Worm (Caenorhabditis elegans): ENCODE measurements around the gene ipla-5.
A peak's percentile ranks its signal among the peaks of the same experiment; 100 is the strongest.

The ipla-5 gene

ce11 chrIV:8724907-8725306, 9.9 kb downstream of the ipla-5 start:
- no peak for TF ChIP-seq tbp1 (GFP tag; optimal IDR thresholded peaks at IDR 0.05)
- peak; percentile 82 for TF ChIP-seq madf-8 (GFP tag; conservative IDR thresholded peaks at IDR 0.05)
- TF ChIP-seq xnd-1 (tag; optimal IDR thresholded peaks at IDR 0.05), result peak; percentile 59
- TF ChIP-seq unc-130 (GFP tag; optimal IDR thresholded peaks at IDR 0.05), result no peak
- TF ChIP-seq ztf-26 (tag; optimal IDR thresholded peaks at IDR 0.05), result no peak
- peak; percentile 44 for TF ChIP-seq efl-1 (GFP tag; optimal IDR thresholded peaks at IDR 0.05)
- TF ChIP-seq cebp-1 (GFP tag; IDR thresholded peaks at IDR 0.05), result no peak
- no peak for TF ChIP-seq cebp-1 (tag; optimal IDR thresholded peaks at IDR 0.05)
- no peak for TF ChIP-seq T07F8.4 (tag; optimal IDR thresholded peaks at IDR 0.05)
- no peak for TF ChIP-seq rec-8 (tag; optimal IDR thresholded peaks at IDR 0.05)
- TF ChIP-seq D2030.7 (GFP tag; IDR thresholded peaks at IDR 0.05), result 0 out of 2 replicates have a peak, but pooled peaks have one; percentile 35
- TF ChIP-seq F33H1.4 (GFP tag; IDR thresholded peaks at IDR 0.05), result peak; percentile 83
- TF ChIP-seq lsl-1 (GFP tag; optimal IDR thresholded peaks at IDR 0.05), result peak; percentile 78
- TF ChIP-seq madf-6 (GFP tag; IDR thresholded peaks at IDR 0.05), result peak; percentile 87
- peak; percentile 22 for TF ChIP-seq dpl-1 (GFP tag; optimal IDR thresholded peaks at IDR 0.05)
- TF ChIP-seq B0261.1 (tag; optimal IDR thresholded peaks at IDR 0.05), result no peak

- TF ChIP-seq ztf-25 (GFP tag; IDR thresholded peaks at IDR 0.05), result no peak
- TF ChIP-seq attf-3 (GFP tag; conservative IDR thresholded peaks at IDR 0.05), result peak; percentile 75
Measured at ce11 chrIV:8725345-8725744, 10.3 kb downstream of the ipla-5 start, which contains the start of gene pgm-3. Gene pgm-3, plus strand, starts transcription at chrIV:8725722.

ce11 chrIV:8728122-8728521, 13.1 kb downstream of the ipla-5 start, which contains the start of gene otub-3:
Gene otub-3, plus strand, starts transcription at chrIV:8728177.
- TF ChIP-seq lir-1 (GFP tag; conservative IDR thresholded peaks at IDR 0.05), result no peak
- no peak for TF ChIP-seq snpc-1.3 (tag; optimal IDR thresholded peaks at IDR 0.05; ENCODE audit: insufficient read depth)
- no peak for TF ChIP-seq tbx-9 (tag; optimal IDR thresholded peaks at IDR 0.05; ENCODE audit: borderline replicate concordance)
- TF ChIP-seq F22D6.2 (tag; optimal IDR thresholded peaks at IDR 0.05), result no peak
- TF ChIP-seq him-1 (tag; optimal IDR thresholded peaks at IDR 0.05), result no peak
- no peak for TF ChIP-seq egrh-3 (GFP tag; IDR thresholded peaks at IDR 0.05)
- TF ChIP-seq nfya-1 (tag; optimal IDR thresholded peaks at IDR 0.05; ENCODE audit: borderline replicate concordance, insufficient read depth), result no peak
- TF ChIP-seq repo-1 (tag; optimal IDR thresholded peaks at IDR 0.05), result peak; percentile 20
- no peak for TF ChIP-seq rcor-1 (GFP tag; IDR thresholded peaks at IDR 0.05)
- TF ChIP-seq fkh-3 (tag; optimal IDR thresholded peaks at IDR 0.05), result no peak
- TF ChIP-seq xnd-1 (tag; optimal IDR thresholded peaks at IDR 0.05), result peak; percentile 66
- no peak for TF ChIP-seq cebp-1 (GFP tag; IDR thresholded peaks at IDR 0.05)
- TF ChIP-seq cebp-1 (tag; optimal IDR thresholded peaks at IDR 0.05), result no peak
- TF ChIP-seq ama-1 (optimal IDR thresholded peaks at IDR 0.05), result no peak
- peak in 1 of 2 experiments; percentile 18 for TF ChIP-seq ama-1 (GFP tag; optimal IDR thresholded peaks at IDR 0.05)
- TF ChIP-seq F37B4.10 (GFP tag; IDR thresholded peaks at IDR 0.05), result no peak
- no peak for TF ChIP-seq C06A6.2 (GFP tag; conservative IDR thresholded peaks at IDR 0.05)
- TF ChIP-seq ztf-28 (GFP tag; IDR thresholded peaks at IDR 0.05), result no peak
- TF ChIP-seq dpl-1 (GFP tag; optimal IDR thresholded peaks at IDR 0.05), result no peak
- no peak for TF ChIP-seq F33H1.4 (GFP tag; IDR thresholded peaks at IDR 0.05)
- TF ChIP-seq ceh-27 (GFP tag; optimal IDR thresholded peaks at IDR 0.05), result no peak
- TF ChIP-seq madf-8 (GFP tag; conservative IDR thresholded peaks at IDR 0.05), result peak; percentile 74
- no peak for TF ChIP-seq madf-3 (GFP tag; IDR thresholded peaks at IDR 0.05)
- no peak for TF ChIP-seq madf-10 (tag; optimal IDR thresholded peaks at IDR 0.05)
- peak; percentile 85 for TF ChIP-seq madf-6 (GFP tag; IDR thresholded peaks at IDR 0.05)
- TF ChIP-seq lag-1 (GFP tag; IDR thresholded peaks at IDR 0.05), result no peak
- TF ChIP-seq snpc-3.4 (tag; optimal IDR thresholded peaks at IDR 0.05), result no peak
- TF ChIP-seq ceh-79 (tag; optimal IDR thresholded peaks at IDR 0.05), result no peak
- TF ChIP-seq ztf-25 (GFP tag; IDR thresholded peaks at IDR 0.05), result no peak
- no peak for TF ChIP-seq bed-1 (GFP tag; IDR thresholded peaks at IDR 0.05)
- no peak for TF ChIP-seq dpff-1 (tag; optimal IDR thresholded peaks at IDR 0.05)
- no peak for TF ChIP-seq mel-28 (tag; optimal IDR thresholded peaks at IDR 0.05; ENCODE audit: borderline replicate concordance)
- TF ChIP-seq mcd-1 (GFP tag; IDR thresholded peaks at IDR 0.05), result no peak
- no peak for TF ChIP-seq let-526 (GFP tag; IDR thresholded peaks at IDR 0.05)
- TF ChIP-seq atf-7 (tag; optimal IDR thresholded peaks at IDR 0.05), result no peak
- TF ChIP-seq chd-7 (tag; optimal IDR thresholded peaks at IDR 0.05), result no peak

All from whole organism, young adult.